Worm (Caenorhabditis elegans) whole organism, L4 larva: ENCODE data around the gene C30B5.6.

ENCODE experiments used
- R02D3.7 ChIP-seq: fragments of 150-350 bp; sonication (generic microtip); optimal IDR thresholded peaks from 3 replicates; lab custom pipeline; 2014; ENCODE audit warnings: missing biosample characterization, missing genetic modification characterization
- ZK337.2 ChIP-seq: fragments of 200-800 bp; sonication (Bioruptor generic); IDR thresholded peaks from 2 replicates; pipeline ENCODE4 v1.3.6; 2022; ENCODE audit warnings: missing genetic modification reagents, missing genetic modification characterization, missing compliant biosample characterization
- ceh-20 ChIP-seq: fragments of 200-800 bp; sonication (Bioruptor generic); IDR thresholded peaks from 2 replicates; pipeline ENCODE4 v1.3.6; 2022; ENCODE audit warnings: missing genetic modification reagents, missing genetic modification characterization, missing compliant biosample characterization
- lin-39 ChIP-seq: fragments of 150-350 bp; optimal IDR thresholded peaks from 2 replicates; lab custom pipeline; 2014; ENCODE audit warnings: missing biosample characterization, missing genetic modification reagents, missing genetic modification characterization
- lir-3 ChIP-seq: sonication (generic microtip); optimal IDR thresholded peaks from 2 replicates; lab custom pipeline; 2016; ENCODE audit warnings: mild to moderate bottlenecking, missing genetic modification characterization, missing compliant biosample characterization
- lsy-2 ChIP-seq, 2 experiments: fragments of 150-350 bp in 1 of 2; sonication (generic microtip) in 1 of 2; optimal IDR thresholded peaks; 2 replicates each; lab custom pipeline; 2014 to 2017; ENCODE audit warnings: missing biosample characterization in 2 of 2, missing genetic modification characterization in 2 of 2
- mes-2 ChIP-seq: sonication (generic microtip); optimal IDR thresholded peaks from 2 replicates; lab custom pipeline; 2016; ENCODE audit warnings: missing genotype, mild to moderate bottlenecking, missing genetic modification characterization, missing compliant biosample characterization; ENCODE audit not compliant: poor library complexity, severe bottlenecking
- unc-39 ChIP-seq: sonication (generic microtip); optimal IDR thresholded peaks from 2 replicates; lab custom pipeline; 2017; ENCODE audit warnings: missing biosample characterization, missing genetic modification characterization
- unc-62 ChIP-seq, 3 experiments: fragments of 150-350 bp in 1 of 3; sonication (generic microtip); optimal IDR thresholded peaks in 2 of 3; peaks in 1 of 3; 1 replicate in 1 of 3; 2 replicates in 2 of 3; lab custom pipeline; 2014 to 2017; ENCODE audit warnings: missing biosample characterization in 3 of 3, missing genetic modification characterization in 3 of 3, missing genetic modification reagents in 3 of 3, missing genotype in 1 of 3
- ztf-11 ChIP-seq: fragments of 150-350 bp; optimal IDR thresholded peaks from 2 replicates; lab custom pipeline; 2014; ENCODE audit warnings: missing biosample characterization, missing genetic modification characterization

DNA sequence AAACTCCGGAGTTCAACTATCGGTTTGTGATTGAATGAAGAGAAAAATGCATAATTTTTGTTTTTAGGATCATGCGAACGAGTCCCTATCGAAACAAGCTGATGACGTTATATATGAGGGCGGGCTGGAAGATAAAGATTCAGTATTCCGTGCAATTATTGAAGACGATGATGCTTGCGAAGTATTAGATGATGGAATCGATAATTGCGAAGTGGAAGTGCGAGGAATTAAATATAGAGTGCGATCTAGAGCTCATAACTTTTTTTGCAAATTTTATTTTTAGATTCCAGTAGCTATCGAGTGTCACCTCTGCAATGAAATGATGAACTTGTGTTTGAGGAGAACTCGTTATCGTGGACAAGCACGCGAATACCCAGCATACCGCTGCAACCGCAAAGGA lies 23.4 kb downstream of the C30B5.6 start:
- TF ChIP-seq mes-2 (tag; lab: Kevin White, UChicago) = no peak
- TF ChIP-seq ceh-20 = no peak
- TF ChIP-seq unc-39 = no peak
- TF ChIP-seq ZK337.2 (GFP tag; lab: Robert Waterston, UW) = no peak
- TF ChIP-seq lir-3 = no peak
- no peak for TF ChIP-seq ztf-11 (tag; lab: Kevin White, UChicago)
- TF ChIP-seq unc-62 (GFP tag; optimal IDR thresholded peaks at IDR 0.05 in 1 of 2; lab: Kevin White, UChicago) = no peak
- no peak for TF ChIP-seq unc-62 (tag; optimal IDR thresholded peaks at IDR 0.05; lab: Kevin White, UChicago)
- no peak for TF ChIP-seq lin-39
- no peak for TF ChIP-seq R02D3.7 (tag; lab: Kevin White, UChicago)
- no peak for TF ChIP-seq lsy-2 (tag; optimal IDR thresholded peaks at IDR 0.05; lab: Kevin White, UChicago)
